Worm (Caenorhabditis elegans): ENCODE measurements around the gene cpna-5.

Gene cpna-5

ce11 chrII:7707383-7707782 lies 11.0 kb downstream of the cpna-5 start, which contains the start of gene luc-7L:
Gene luc-7L (minus strand): TSS chrII:7707483.
- TF ChIP-seq php-3 (GFP tag; IDR thresholded peaks at IDR 0.05) (no peak), skn-1 (tag; optimal IDR thresholded peaks at IDR 0.05) (no peak), snpc-1.2 (GFP tag; IDR thresholded peaks at IDR 0.05) (no peak), Y75B8A.6 (GFP tag; IDR thresholded peaks at IDR 0.05) (no peak), ceh-28 (tag; optimal IDR thresholded peaks at IDR 0.05) (no peak), jun-1 (tag; optimal IDR thresholded peaks at IDR 0.05) (no peak), nhr-42 (GFP tag; IDR thresholded peaks at IDR 0.05) (no peak), madf-9 (GFP tag; conservative IDR thresholded peaks at IDR 0.05) (no peak), zip-11 (GFP tag; IDR thresholded peaks at IDR 0.05) (no peak), F49E8.2 (tag; optimal IDR thresholded peaks at IDR 0.05; ENCODE audit: borderline replicate concordance) (no peak), aha-1 (tag) (no peak), ZK337.2 (GFP tag; IDR thresholded peaks at IDR 0.05) (no peak), zfp-2 (tag; optimal IDR thresholded peaks at IDR 0.05) (no peak), unc-39 (tag; optimal IDR thresholded peaks at IDR 0.05) (no peak), cey-2 (tag; optimal IDR thresholded peaks at IDR 0.05; ENCODE audit: borderline replicate concordance, insufficient read depth) (no peak), R02D3.7 (tag; optimal IDR thresholded peaks at IDR 0.05) (no peak), Y5F2A.4 (GFP tag; optimal IDR thresholded peaks at IDR 0.05) (no peak)

- TF ChIP-seq sdz-12 (GFP tag; optimal IDR thresholded peaks at IDR 0.05) (no peak), ceh-62 (tag; optimal IDR thresholded peaks at IDR 0.05) (no peak), hlh-11 (tag; optimal IDR thresholded peaks at IDR 0.05) (peak; percentile 48), tra-1 (GFP tag; IDR thresholded peaks at IDR 0.05) (no peak), nhr-41 (GFP tag; IDR thresholded peaks at IDR 0.05) (peak; percentile 36; the same call in 1 of the 2 replicates), nhr-102 (tag; optimal IDR thresholded peaks at IDR 0.05) (peak; percentile 11), pqm-1 (tag; optimal IDR thresholded peaks at IDR 0.05) (peak; percentile 76), lsy-2 (tag; optimal IDR thresholded peaks at IDR 0.05) (peak in 1 of 2 experiments; percentile 11), mes-2 (tag; optimal IDR thresholded peaks at IDR 0.05; ENCODE audit: poor library complexity, severe bottlenecking) (peak; percentile 7), dve-1 (tag; optimal IDR thresholded peaks at IDR 0.05; ENCODE audit: insufficient read depth) (peak; percentile 44), lin-38 (GFP tag; IDR thresholded peaks at IDR 0.05) (0 out of 2 replicates have a peak, but pooled peaks have one; percentile 40), nhr-28 (tag; optimal IDR thresholded peaks at IDR 0.05) (peak; percentile 93), zfp-2 (tag; optimal IDR thresholded peaks at IDR 0.05) (no peak), nhr-11 (tag; optimal IDR thresholded peaks at IDR 0.05) (peak; percentile 70), ces-1 (GFP tag; optimal IDR thresholded peaks at IDR 0.05) (no peak), nhr-77 (tag; optimal IDR thresholded peaks at IDR 0.05) (no peak), daf-16 (GFP tag; optimal IDR thresholded peaks at IDR 0.05) (no peak), daf-16 (tag; optimal IDR thresholded peaks at IDR 0.05) (peak; percentile 72), dmd-6 (GFP tag; IDR thresholded peaks at IDR 0.05) (peak; percentile 53; the same call in 1 of the 2 replicates)
These were observed 13.2 kb downstream of the cpna-5 start, which contains the start of gene B0495.7 for ce11 chrII:7705152-7705551. Gene B0495.7 (minus strand): TSS chrII:7705233.

- TF ChIP-seq ceh-82 (tag; optimal IDR thresholded peaks at IDR 0.05): no peak
- peak; percentile 94 for TF ChIP-seq aha-1 (tag)
- TF ChIP-seq lin-13 (GFP tag; optimal IDR thresholded peaks at IDR 0.05): no peak
- no peak for TF ChIP-seq tag-97 (GFP tag; IDR thresholded peaks at IDR 0.05)
- TF ChIP-seq lin-39 (tag; optimal IDR thresholded peaks at IDR 0.05): no peak
- no peak for TF ChIP-seq tra-1 (GFP tag; IDR thresholded peaks at IDR 0.05)
- no peak for TF ChIP-seq aly-2 (tag; optimal IDR thresholded peaks at IDR 0.05)
These were observed 14.0 kb downstream of the cpna-5 start for ce11 chrII:7704387-7704786.
